Worm (Caenorhabditis elegans): ENCODE measurements around the gene Y5H2A.4.

DNA sequence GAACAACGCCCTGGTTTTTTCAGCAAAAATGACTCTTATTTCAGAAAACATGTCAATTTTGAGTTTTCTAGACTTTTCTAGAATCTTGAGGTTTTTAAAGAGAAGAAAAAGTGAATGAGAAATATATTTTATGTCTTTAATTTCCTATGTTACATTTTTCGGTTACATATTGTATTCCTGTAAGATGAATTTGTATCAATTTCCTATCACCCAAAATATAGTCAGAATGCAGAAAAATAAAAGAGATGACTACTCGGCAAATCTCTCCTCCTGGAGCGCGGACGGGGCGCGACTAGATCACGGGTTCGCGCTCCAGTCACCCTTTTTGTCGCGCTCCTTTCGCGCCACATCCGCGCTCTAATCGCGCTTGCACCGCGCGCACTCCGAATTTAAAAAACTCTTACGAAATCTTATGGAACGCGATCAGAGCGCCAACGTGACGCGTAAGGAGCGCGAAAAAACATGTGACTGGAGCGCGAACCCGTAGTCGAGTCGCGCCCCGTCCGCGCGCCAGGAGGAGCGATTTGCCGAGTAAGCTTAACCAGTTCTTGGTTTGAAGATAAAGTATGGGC lies 19.5 kb downstream of the Y5H2A.4 start, which contains the start of gene str-253:
- TF ChIP-seq him-1 (tag; optimal IDR thresholded peaks at IDR 0.05): no peak
- TF ChIP-seq dao-5 (tag; optimal IDR thresholded peaks at IDR 0.05): no peak
